Worm (Caenorhabditis elegans) whole organism, young adult: Measurements from ENCODE around the gene E02H1.6.
A peak's percentile ranks its signal among the peaks of the same experiment; 100 is the strongest.

Experiments used
- B0336.3 ChIP-seq: fragments of 200-800 bp; sonication (Bioruptor generic); IDR thresholded peaks from 2 replicates; pipeline ENCODE4 v1.3.6; 2022; ENCODE audit warnings: missing genetic modification characterization, missing compliant biosample characterization
- C17E4.6 ChIP-seq: fragments of 200-800 bp; sonication (Bioruptor generic); IDR thresholded peaks from 2 replicates; pipeline ENCODE4 v1.3.6; 2022; ENCODE audit warnings: missing genetic modification reagents, missing genetic modification characterization, missing compliant biosample characterization
- F10E7.11 ChIP-seq: sonication (generic microtip); optimal IDR thresholded peaks from 2 replicates; lab custom pipeline; 2017; ENCODE audit warnings: mild to moderate bottlenecking, missing genetic modification characterization, moderate library complexity, missing compliant biosample characterization
- F22D6.2 ChIP-seq: sonication (generic microtip); optimal IDR thresholded peaks from 2 replicates; lab custom pipeline; 2016; ENCODE audit warnings: mild to moderate bottlenecking, missing genetic modification characterization, missing compliant biosample characterization
- F23B12.7 ChIP-seq: sonication (generic microtip); optimal IDR thresholded peaks from 2 replicates; lab custom pipeline; 2017; ENCODE audit warnings: missing genetic modification characterization, mild to moderate bottlenecking, missing compliant biosample characterization, antibody characterized with exemption, moderate library complexity; ENCODE audit not compliant: insufficient read depth
- F52B5.7 ChIP-seq: sonication (generic microtip); optimal IDR thresholded peaks from 2 replicates; lab custom pipeline; 2016; ENCODE audit warnings: mild to moderate bottlenecking, missing genetic modification characterization, missing compliant biosample characterization
- F57A8.1 ChIP-seq: fragments of 200-800 bp; sonication (Bioruptor generic); optimal IDR thresholded peaks from 2 replicates; lab custom pipeline; 2018; ENCODE audit warnings: mild to moderate bottlenecking, missing genetic modification characterization, moderate library complexity, missing compliant biosample characterization
- K11D2.4 ChIP-seq: fragments of 200-800 bp; sonication (Bioruptor generic); IDR thresholded peaks from 2 replicates; pipeline ENCODE4 v1.3.6; 2022; ENCODE audit warnings: missing genetic modification reagents, missing genetic modification characterization, missing compliant biosample characterization
- K12H6.12 ChIP-seq: fragments of 200-800 bp; sonication (Bioruptor generic); optimal IDR thresholded peaks from 2 replicates; lab custom pipeline; 2018; ENCODE audit warnings: mild to moderate bottlenecking, missing genetic modification characterization, missing compliant biosample characterization
- T07F8.4 ChIP-seq: sonication (generic microtip); optimal IDR thresholded peaks from 2 replicates; lab custom pipeline; 2016; ENCODE audit warnings: mild to moderate bottlenecking, missing genetic modification characterization, moderate library complexity, missing compliant biosample characterization
- Y56A3A.18 ChIP-seq: fragments of 200-800 bp; sonication (Bioruptor generic); IDR thresholded peaks from 2 replicates; pipeline ENCODE4 v1.3.6; 2022; ENCODE audit warnings: missing genetic modification reagents, missing genetic modification characterization, missing compliant biosample characterization
- Y79H2A.3 ChIP-seq: fragments of 200-800 bp; sonication (Bioruptor generic); conservative IDR thresholded peaks from 2 replicates; pipeline ENCODE4 v1.3.6; 2022; ENCODE audit warnings: missing genetic modification reagents, missing genetic modification characterization, missing compliant biosample characterization
- aptf-2 ChIP-seq: fragments of 200-800 bp; sonication (Bioruptor generic); conservative IDR thresholded peaks from 2 replicates; pipeline ENCODE4 v1.3.6; 2022; ENCODE audit warnings: missing genetic modification reagents, missing genetic modification characterization, missing compliant biosample characterization
- aptf-3 ChIP-seq: fragments of 200-800 bp; sonication (Bioruptor generic); IDR thresholded peaks from 2 replicates; pipeline ENCODE4 v1.3.6; 2022; ENCODE audit warnings: missing genetic modification characterization, missing compliant biosample characterization
- atf-7 ChIP-seq: sonication (generic microtip); optimal IDR thresholded peaks from 2 replicates; lab custom pipeline; 2017; ENCODE audit warnings: mild to moderate bottlenecking, missing genetic modification characterization, missing compliant biosample characterization
- attf-3 ChIP-seq: fragments of 200-800 bp; sonication (Bioruptor generic); conservative IDR thresholded peaks from 2 replicates; pipeline ENCODE4 v1.3.6; 2022; ENCODE audit warnings: missing genetic modification reagents, missing genetic modification characterization, missing compliant biosample characterization
- attf-5 ChIP-seq: fragments of 200-800 bp; sonication (Bioruptor generic); optimal IDR thresholded peaks from 2 replicates; lab custom pipeline; 2018; ENCODE audit warnings: mild to moderate bottlenecking, missing genetic modification characterization, missing compliant biosample characterization
- attf-6 ChIP-seq: fragments of 200-800 bp; sonication (Bioruptor generic); IDR thresholded peaks from 2 replicates; pipeline ENCODE4 v1.3.6; 2022; ENCODE audit warnings: missing genetic modification reagents, missing genetic modification characterization, missing compliant biosample characterization
- bed-1 ChIP-seq: fragments of 200-800 bp; sonication (Bioruptor generic); IDR thresholded peaks from 2 replicates; pipeline ENCODE4 v1.3.6; 2022; ENCODE audit warnings: missing genetic modification reagents, missing genetic modification characterization, missing compliant biosample characterization
- cebp-1 ChIP-seq, 2 experiments: fragments of 200-800 bp in 1 of 2; sonication (Bioruptor generic) in 1 of 2; sonication (generic microtip) in 1 of 2; IDR thresholded peaks in 1 of 2; optimal IDR thresholded peaks in 1 of 2; 2 replicates each; pipeline versions ENCODE4 v1.3.6 to Lab custom; 2017 to 2022; ENCODE audit warnings: missing compliant biosample characterization in 2 of 2, missing genetic modification characterization in 2 of 2, mild to moderate bottlenecking in 1 of 2, missing genetic modification reagents in 1 of 2, moderate library complexity in 1 of 2
- ceh-27 ChIP-seq: fragments of 200-800 bp; sonication (Bioruptor generic); optimal IDR thresholded peaks from 2 replicates; lab custom pipeline; 2018; ENCODE audit warnings: mild to moderate bottlenecking, missing genetic modification characterization, moderate library complexity, missing compliant biosample characterization
- ceh-58 ChIP-seq: fragments of 200-800 bp; sonication (Bioruptor generic); IDR thresholded peaks from 2 replicates; pipeline ENCODE4 v1.3.6; 2022; ENCODE audit warnings: missing genetic modification characterization, missing compliant biosample characterization
- ceh-79 ChIP-seq: sonication (generic microtip); optimal IDR thresholded peaks from 2 replicates; lab custom pipeline; 2017; ENCODE audit warnings: mild to moderate bottlenecking, missing genetic modification characterization, missing compliant biosample characterization
- dpff-1 ChIP-seq: sonication (generic microtip); optimal IDR thresholded peaks from 2 replicates; lab custom pipeline; 2017; ENCODE audit warnings: mild to moderate bottlenecking, missing genetic modification characterization, missing compliant biosample characterization
- dpl-1 ChIP-seq: fragments of 150-350 bp; optimal IDR thresholded peaks from 2 replicates; lab custom pipeline; 2014; ENCODE audit warnings: missing biosample characterization, missing genetic modification reagents, missing genetic modification characterization
- efl-1 ChIP-seq: fragments of 150-350 bp; optimal IDR thresholded peaks from 2 replicates; lab custom pipeline; 2014; ENCODE audit warnings: missing biosample characterization, missing genetic modification reagents, missing genetic modification characterization
- egl-44 ChIP-seq: fragments of 200-800 bp; sonication (Bioruptor generic); IDR thresholded peaks from 2 replicates; pipeline ENCODE4 v1.3.6; 2022; ENCODE audit warnings: missing genetic modification reagents, missing genetic modification characterization, missing compliant biosample characterization
- ets-4 ChIP-seq: fragments of 200-800 bp; sonication (Bioruptor generic); optimal IDR thresholded peaks from 2 replicates; lab custom pipeline; 2018; ENCODE audit warnings: mild to moderate bottlenecking, missing genetic modification characterization, missing compliant biosample characterization
- fkh-3 ChIP-seq: sonication (generic microtip); optimal IDR thresholded peaks from 2 replicates; lab custom pipeline; 2016; ENCODE audit warnings: mild to moderate bottlenecking, missing genetic modification characterization, missing compliant biosample characterization
- hsf-1 ChIP-seq: fragments of 200-800 bp; sonication (Bioruptor generic); IDR thresholded peaks from 2 replicates; pipeline ENCODE4 v1.3.6; 2022; ENCODE audit warnings: missing genetic modification reagents, missing genetic modification characterization, missing compliant biosample characterization
- let-526 ChIP-seq: fragments of 200-800 bp; sonication (Bioruptor generic); IDR thresholded peaks from 2 replicates; pipeline ENCODE4 v1.3.6; 2022; ENCODE audit warnings: missing genetic modification reagents, missing genetic modification characterization, missing compliant biosample characterization
- lsl-1 ChIP-seq: fragments of 200-800 bp; sonication (Bioruptor generic); optimal IDR thresholded peaks from 2 replicates; lab custom pipeline; 2018; ENCODE audit warnings: mild to moderate bottlenecking, missing genetic modification characterization, moderate library complexity, missing compliant biosample characterization
- madf-3 ChIP-seq: fragments of 200-800 bp; sonication (Bioruptor generic); IDR thresholded peaks from 2 replicates; pipeline ENCODE4 v1.3.6; 2022; ENCODE audit warnings: missing genetic modification reagents, missing genetic modification characterization, missing compliant biosample characterization
- mcd-1 ChIP-seq: fragments of 200-800 bp; sonication (Bioruptor generic); IDR thresholded peaks from 2 replicates; pipeline ENCODE4 v1.3.6; 2022; ENCODE audit warnings: missing genetic modification reagents, missing genetic modification characterization, missing compliant biosample characterization
- mxl-1 ChIP-seq: sonication (generic microtip); optimal IDR thresholded peaks from 2 replicates; lab custom pipeline; 2016; ENCODE audit warnings: missing genetic modification characterization, missing compliant biosample characterization
- nfya-2 ChIP-seq: fragments of 200-800 bp; sonication (Bioruptor generic); IDR thresholded peaks from 2 replicates; pipeline ENCODE4 v1.3.6; 2022; ENCODE audit warnings: missing genetic modification reagents, missing genetic modification characterization, missing compliant biosample characterization
- nhr-120 ChIP-seq: fragments of 200-800 bp; sonication (Bioruptor generic); IDR thresholded peaks from 2 replicates; pipeline ENCODE4 v1.3.6; 2022; ENCODE audit warnings: missing genetic modification characterization, missing compliant biosample characterization
- nhr-27 ChIP-seq: fragments of 200-800 bp; sonication (Bioruptor generic); optimal IDR thresholded peaks from 2 replicates; lab custom pipeline; 2018; ENCODE audit warnings: mild to moderate bottlenecking, missing genetic modification characterization, moderate library complexity, missing compliant biosample characterization
- nhr-80 ChIP-seq: sonication (generic microtip); optimal IDR thresholded peaks from 2 replicates; lab custom pipeline; 2016; ENCODE audit warnings: missing genetic modification characterization, missing compliant biosample characterization
- sdz-38 ChIP-seq: sonication (generic microtip); optimal IDR thresholded peaks from 2 replicates; lab custom pipeline; 2016; ENCODE audit warnings: missing genotype, missing genetic modification characterization, missing compliant biosample characterization
- sea-2 ChIP-seq: fragments of 200-800 bp; sonication (Bioruptor generic); IDR thresholded peaks from 2 replicates; pipeline ENCODE4 v1.3.6; 2022; ENCODE audit warnings: missing genetic modification characterization, missing compliant biosample characterization
- snpc-4 ChIP-seq, 5 experiments: fragments of 150-350 bp in 1 of 5; sonication (generic microtip) in 4 of 5; optimal IDR thresholded peaks; 2 replicates each; lab custom pipeline; 2014 to 2018; ENCODE audit warnings: missing genetic modification characterization in 5 of 5, missing biosample characterization in 3 of 5, antibody characterized with exemption in 2 of 5, mild to moderate bottlenecking in 2 of 5, missing compliant biosample characterization in 2 of 5, missing genotype in 2 of 5, moderate library complexity in 2 of 5, missing genetic modification reagents in 1 of 5
- somi-1 ChIP-seq: fragments of 200-800 bp; sonication (Bioruptor generic); optimal IDR thresholded peaks from 2 replicates; lab custom pipeline; 2018; ENCODE audit warnings: mild to moderate bottlenecking, missing genetic modification characterization, missing compliant biosample characterization
- sptf-2 ChIP-seq: fragments of 200-800 bp; sonication (Bioruptor generic); optimal IDR thresholded peaks from 2 replicates; lab custom pipeline; 2018; ENCODE audit warnings: mild to moderate bottlenecking, missing genetic modification characterization, missing compliant biosample characterization
- zim-3 ChIP-seq: sonication (generic microtip); optimal IDR thresholded peaks from 2 replicates; lab custom pipeline; 2017; ENCODE audit warnings: mild to moderate bottlenecking, missing genetic modification characterization, moderate library complexity, missing compliant biosample characterization

Gene E02H1.6

ce11 chrII:9618759-9619158 is 22.3 kb downstream of the E02H1.6 start (continued):
- TF ChIP-seq nhr-27 (tag; lab: Kevin White, UChicago) (no peak), ceh-58 (no peak), ets-4 (no peak), lsl-1 (GFP tag; lab: Kevin White, UChicago) (no peak), F10E7.11 (tag; lab: Kevin White, UChicago) (peak; percentile 6), F22D6.2 (no peak), somi-1 (GFP tag; lab: Kevin White, UChicago) (no peak), dpl-1 (GFP tag; lab: Kevin White, UChicago) (no peak), fkh-3 (tag; lab: Kevin White, UChicago) (no peak), K12H6.12 (tag; lab: Kevin White, UChicago) (no peak), F23B12.7 (tag; lab: Kevin White, UChicago) (no peak), nfya-2 (GFP tag; lab: Robert Waterston, UW) (no peak), Y79H2A.3 (GFP tag; lab: Robert Waterston, UW) (no peak), F52B5.7 (tag; lab: Kevin White, UChicago) (no peak), cebp-1 (GFP tag; IDR thresholded peaks at IDR 0.05; lab: Robert Waterston, UW) (peak; percentile 75), cebp-1 (tag; optimal IDR thresholded peaks at IDR 0.05; lab: Kevin White, UChicago) (peak; percentile 75), let-526 (peak; percentile 16; the same call in 1 of the 2 replicates), B0336.3 (GFP tag; lab: Robert Waterston, UW) (no peak), C17E4.6 (GFP tag; lab: Robert Waterston, UW) (no peak), bed-1 (no peak), ceh-79 (tag; lab: Kevin White, UChicago) (no peak), aptf-3 (no peak), Y56A3A.18 (GFP tag; lab: Robert Waterston, UW) (no peak; the same call in 1 of the 2 replicates), zim-3 (tag; lab: Kevin White, UChicago) (peak; percentile 36), efl-1 (GFP tag; lab: Kevin White, UChicago) (no peak)
- TF ChIP-seq, all 124 proteins: peak for 6

ce11 chrII:9619402-9619862 is 22.9 kb downstream of the E02H1.6 start:
- TF ChIP-seq F57A8.1 (GFP tag; lab: Kevin White, UChicago) (no peak), T07F8.4 (tag; lab: Kevin White, UChicago) (no peak), egl-44 (peak; percentile 56; the same call in 1 of the 2 replicates), dpl-1 (GFP tag; lab: Kevin White, UChicago) (no peak), sea-2 (GFP tag; lab: Robert Waterston, UW) (no peak), attf-5 (GFP tag; lab: Kevin White, UChicago) (peak; percentile 50), F23B12.7 (tag; lab: Kevin White, UChicago) (no peak), hsf-1 (GFP tag; lab: Robert Waterston, UW) (no peak), attf-3 (GFP tag; lab: Robert Waterston, UW) (no peak), dpff-1 (tag; lab: Kevin White, UChicago) (no peak), attf-6 (GFP tag; lab: Robert Waterston, UW) (no peak), sptf-2 (GFP tag; lab: Kevin White, UChicago) (no peak), nhr-80 (peak; percentile 92), aptf-2 (GFP tag; lab: Robert Waterston, UW) (no peak), cebp-1 (GFP tag; IDR thresholded peaks at IDR 0.05; lab: Robert Waterston, UW) (no peak), cebp-1 (tag; optimal IDR thresholded peaks at IDR 0.05; lab: Kevin White, UChicago) (peak; percentile 44), nhr-120 (GFP tag; lab: Robert Waterston, UW) (no peak), somi-1 (GFP tag; lab: Kevin White, UChicago) (peak; percentile 56), ceh-27 (GFP tag; lab: Kevin White, UChicago) (no peak), ceh-58 (no peak), K11D2.4 (GFP tag; lab: Robert Waterston, UW) (peak; percentile 19; the same call in 1 of the 2 replicates), efl-1 (GFP tag; lab: Kevin White, UChicago) (no peak), madf-3 (GFP tag; lab: Robert Waterston, UW) (no peak), sdz-38 (no peak), snpc-4 (GFP tag; optimal IDR thresholded peaks at IDR 0.05; lab: Kevin White, UChicago) (no peak), snpc-4 (tag; optimal IDR thresholded peaks at IDR 0.05; lab: Kevin White, UChicago) (peak in 3 of 4 experiments; percentile 3 to 32 (median 6)), mxl-1 (tag; lab: Kevin White, UChicago) (no peak), atf-7 (tag; lab: Kevin White, UChicago) (peak; percentile 47), nfya-2 (GFP tag; lab: Robert Waterston, UW) (no peak), K12H6.12 (tag; lab: Kevin White, UChicago) (peak; percentile 25), mcd-1 (peak; percentile 35; the same call in 1 of the 2 replicates), fkh-3 (tag; lab: Kevin White, UChicago) (no peak), zim-3 (tag; lab: Kevin White, UChicago) (peak; percentile 15)
